Worm (Caenorhabditis elegans): ENCODE measurements around the gene ace-3.

ce11 chrII:14211118-14211517 lies 5.7 kb downstream of the ace-3 start, which contains the start of gene hot-7:
- TF ChIP-seq nhr-76 (tag; optimal IDR thresholded peaks at IDR 0.05) (no peak), nhr-12 (tag; optimal IDR thresholded peaks at IDR 0.05) (no peak)

Measured in whole organism, mixed stage, embryonic.